Worm (Caenorhabditis elegans): ENCODE results near the gene hlh-26.

- TF ChIP-seq hmbx-1 (tag; optimal IDR thresholded peaks at IDR 0.05) = no peak
- TF ChIP-seq sea-1 (GFP tag; conservative IDR thresholded peaks at IDR 0.05) = no peak
- no peak for TF ChIP-seq ceh-13 (GFP tag; optimal IDR thresholded peaks at IDR 0.05)
- no peak for TF ChIP-seq tbx-11 (GFP tag; IDR thresholded peaks at IDR 0.05)
- TF ChIP-seq B0310.2 (tag; optimal IDR thresholded peaks at IDR 0.05) = no peak
Measured at ce11 chrII:5505820-5506287, 27.7 kb downstream of the hlh-26 start, which contains the start of gene npp-24.

Data from whole organism, early embryonic.